Fruit fly (Drosophila melanogaster) whole organism, embryonic: Measurements from ENCODE around the gene CG13113.
A peak's percentile ranks its signal among the peaks of the same experiment; 100 is the strongest.

ENCODE experiments used
- B-H1 ChIP-seq: fragments of 200-800 bp; sonication (Bioruptor generic); IDR thresholded peaks from 3 replicates; pipeline ENCODE4 v1.3.6; 2022; ENCODE audit warnings: missing biosample characterization, missing genetic modification characterization
- CG11695 ChIP-seq: fragments of 200-800 bp; sonication (Bioruptor generic); IDR thresholded peaks from 3 replicates; pipeline ENCODE4 v1.3.6; 2022; ENCODE audit warnings: missing biosample characterization, missing genetic modification characterization
- CG12219 ChIP-seq: fragments of 200-800 bp; sonication (Bioruptor generic); optimal IDR thresholded peaks from 3 replicates; lab custom pipeline; 2018; ENCODE audit warnings: missing biosample characterization, mild to moderate bottlenecking, missing genetic modification characterization
- CG1233 ChIP-seq: fragments of 200-800 bp; sonication (Bioruptor generic); optimal IDR thresholded peaks from 4 replicates; lab custom pipeline; 2018; ENCODE audit warnings: missing biosample characterization, mild to moderate bottlenecking, missing genetic modification characterization
- CG12942 ChIP-seq: fragments of 200-800 bp; sonication (Bioruptor generic); optimal IDR thresholded peaks from 3 replicates; lab custom pipeline; 2016; ENCODE audit warnings: missing biosample characterization, missing genetic modification characterization
- CG14014 ChIP-seq: fragments of 200-800 bp; sonication (Bioruptor generic); IDR thresholded peaks from 2 replicates; pipeline ENCODE4 v1.3.6; 2022; ENCODE audit warnings: missing biosample characterization, missing genetic modification characterization
- CG1529 ChIP-seq: fragments of 200-800 bp; sonication (Bioruptor generic); optimal IDR thresholded peaks from 3 replicates; lab custom pipeline; 2018; ENCODE audit warnings: missing biosample characterization, missing genetic modification characterization
- CG15696 ChIP-seq: fragments of 200-800 bp; sonication (Bioruptor generic); optimal IDR thresholded peaks from 2 replicates; lab custom pipeline; 2019; ENCODE audit warnings: missing biosample characterization, mild to moderate bottlenecking, missing genetic modification characterization, moderate library complexity
- CG17385 ChIP-seq: fragments of 200-800 bp; sonication (Bioruptor generic); optimal IDR thresholded peaks from 3 replicates; lab custom pipeline; 2018; ENCODE audit warnings: missing biosample characterization, mild to moderate bottlenecking, missing genetic modification characterization
- CG17912 ChIP-seq: fragments of 200-800 bp; sonication (Bioruptor generic); optimal IDR thresholded peaks from 2 replicates; lab custom pipeline; 2018; ENCODE audit warnings: missing biosample characterization, mild to moderate bottlenecking, missing genetic modification characterization
- CG2678 ChIP-seq: fragments of 200-800 bp; sonication (Bioruptor generic); optimal IDR thresholded peaks from 3 replicates; lab custom pipeline; 2019; ENCODE audit warnings: missing biosample characterization, mild to moderate bottlenecking, missing genetic modification characterization, moderate library complexity
- CG34376 ChIP-seq: fragments of 200-800 bp; sonication (Bioruptor generic); optimal IDR thresholded peaks from 2 replicates; lab custom pipeline; 2018; ENCODE audit warnings: missing biosample characterization, mild to moderate bottlenecking, missing genetic modification characterization
- CG3847 ChIP-seq: fragments of 200-800 bp; sonication (Bioruptor generic); IDR thresholded peaks from 2 replicates; pipeline ENCODE4 v1.3.6; 2022; ENCODE audit warnings: missing biosample characterization, missing genetic modification characterization
- CG42726 ChIP-seq: fragments of 200-800 bp; sonication (Bioruptor generic); IDR thresholded peaks from 2 replicates; pipeline ENCODE4 v1.3.6; 2022; ENCODE audit warnings: missing biosample characterization, missing genetic modification characterization; ENCODE audit not compliant: partially characterized antibody
- CG4328 ChIP-seq: fragments of 200-800 bp; sonication (Bioruptor generic); optimal IDR thresholded peaks from 3 replicates; lab custom pipeline; 2017; ENCODE audit warnings: missing biosample characterization, missing genetic modification reagents, missing genetic modification characterization
- CG4404 ChIP-seq: fragments of 200-800 bp; sonication (Bioruptor generic); IDR thresholded peaks from 2 replicates; pipeline ENCODE4 v1.3.6; 2022; ENCODE audit warnings: missing biosample characterization, missing genetic modification characterization
- CG6272 ChIP-seq: fragments of 200-800 bp; sonication (Bioruptor generic); IDR thresholded peaks from 2 replicates; pipeline ENCODE4 v1.3.6; 2022; ENCODE audit warnings: missing biosample characterization, missing genetic modification characterization
- CG7745 ChIP-seq: fragments of 200-800 bp; sonication (Bioruptor generic); optimal IDR thresholded peaks from 2 replicates; lab custom pipeline; 2018; ENCODE audit warnings: missing biosample characterization, mild to moderate bottlenecking, missing genetic modification characterization, moderate library complexity
- CG7928 ChIP-seq: fragments of 200-800 bp; sonication (Bioruptor generic); optimal IDR thresholded peaks from 2 replicates; lab custom pipeline; 2017; ENCODE audit warnings: missing biosample characterization, mild to moderate bottlenecking, missing genetic modification characterization
- CG7987 ChIP-seq: fragments of 200-800 bp; sonication (Bioruptor generic); optimal IDR thresholded peaks from 2 replicates; lab custom pipeline; 2018; ENCODE audit warnings: missing biosample characterization, mild to moderate bottlenecking, missing genetic modification characterization, moderate library complexity
- Doc2 ChIP-seq: fragments of 200-800 bp; sonication (Bioruptor generic); IDR thresholded peaks from 2 replicates; pipeline ENCODE4 v1.3.6; 2022; ENCODE audit warnings: missing biosample characterization, missing genetic modification characterization
- Fer3 ChIP-seq: fragments of 200-800 bp; sonication (Bioruptor generic); optimal IDR thresholded peaks from 2 replicates; lab custom pipeline; 2018; ENCODE audit warnings: missing biosample characterization, mild to moderate bottlenecking, missing genetic modification characterization, moderate library complexity
- Gsc ChIP-seq: fragments of 200-800 bp; sonication (Bioruptor generic); IDR thresholded peaks from 2 replicates; pipeline ENCODE4 v1.3.6; 2022; ENCODE audit warnings: missing biosample characterization, missing genetic modification characterization
- Hsf ChIP-seq: fragments of 200-800 bp; sonication (Bioruptor generic); optimal IDR thresholded peaks from 3 replicates; lab custom pipeline; 2016; ENCODE audit warnings: missing biosample characterization, missing genetic modification characterization
- Kr ChIP-seq: fragments of 200-800 bp; sonication (Bioruptor generic); optimal IDR thresholded peaks from 2 replicates; lab custom pipeline; 2017; ENCODE audit warnings: missing biosample characterization, mild to moderate bottlenecking, missing genetic modification characterization
- MESR4 ChIP-seq: fragments of 200-800 bp; sonication (Bioruptor generic); optimal IDR thresholded peaks from 2 replicates; lab custom pipeline; 2018; ENCODE audit warnings: missing biosample characterization, mild to moderate bottlenecking, missing genetic modification characterization, moderate library complexity
- Myb ChIP-seq: fragments of 200-800 bp; sonication (Bioruptor generic); optimal IDR thresholded peaks from 2 replicates; lab custom pipeline; 2016; ENCODE audit warnings: missing biosample characterization, missing genetic modification characterization
- Stat92E ChIP-seq, 3 experiments: fragments of >200 bp in 2 of 3; fragments of 200-800 bp in 1 of 3; sonication (Bioruptor generic) in 1 of 3; optimal IDR thresholded peaks; 2 replicates each; lab custom pipeline; 2017 to 2019; ENCODE audit warnings: missing biosample characterization in 3 of 3, missing genetic modification characterization in 3 of 3, mild to moderate bottlenecking in 1 of 3, moderate library complexity in 1 of 3
- Tbp ChIP-seq: fragments of >200 bp; optimal IDR thresholded peaks from 2 replicates; lab custom pipeline; 2018; ENCODE audit warnings: missing biosample characterization, missing genetic modification characterization
- aop ChIP-seq: fragments of 200-800 bp; sonication (Bioruptor generic); IDR thresholded peaks from 2 replicates; pipeline ENCODE4 v1.3.6; 2022; ENCODE audit warnings: missing biosample characterization, missing genetic modification characterization
- ara ChIP-seq: fragments of 200-800 bp; sonication (Bioruptor generic); IDR thresholded peaks from 2 replicates; pipeline ENCODE4 v1.3.6; 2022; ENCODE audit warnings: missing biosample characterization, missing genetic modification characterization
- bowl ChIP-seq: fragments of 200-800 bp; sonication (Bioruptor generic); IDR thresholded peaks from 2 replicates; pipeline ENCODE4 v1.3.6; 2022; ENCODE audit warnings: missing biosample characterization, missing genetic modification characterization
- caup ChIP-seq: fragments of 200-800 bp; sonication (Bioruptor generic); optimal IDR thresholded peaks from 3 replicates; lab custom pipeline; 2017; ENCODE audit warnings: missing biosample characterization, mild to moderate bottlenecking, missing genetic modification characterization, moderate library complexity; ENCODE audit not compliant: severe bottlenecking
- corto ChIP-seq: fragments of 200-800 bp; sonication (Bioruptor generic); optimal IDR thresholded peaks from 2 replicates; lab custom pipeline; 2016; ENCODE audit warnings: missing biosample characterization, mild to moderate bottlenecking, missing genetic modification characterization, moderate library complexity
- dysf ChIP-seq: fragments of 200-800 bp; sonication (Bioruptor generic); IDR thresholded peaks from 3 replicates; pipeline ENCODE4 v1.3.6; 2022; ENCODE audit warnings: missing biosample characterization, missing genetic modification characterization
- gsb ChIP-seq: fragments of 200-800 bp; sonication (Bioruptor generic); IDR thresholded peaks from 2 replicates; pipeline ENCODE4 v1.3.6; 2022; ENCODE audit warnings: missing biosample characterization, missing genetic modification characterization
- pan ChIP-seq, 4 experiments: fragments of >200 bp in 3 of 4; fragments of 200-800 bp in 1 of 4; sonication (Bioruptor generic) in 1 of 4; optimal IDR thresholded peaks in 3 of 4; IDR thresholded peaks in 1 of 4; 2 replicates each; pipeline versions ENCODE4 v1.3.6 to Lab custom; 2017 to 2022; ENCODE audit warnings: missing biosample characterization in 2 of 4, missing genetic modification characterization in 2 of 4, mixed read lengths in 1 of 4
- phol ChIP-seq: fragments of 200-800 bp; sonication (Bioruptor generic); optimal IDR thresholded peaks from 3 replicates; lab custom pipeline; 2018; ENCODE audit warnings: missing biosample characterization, mild to moderate bottlenecking, missing genetic modification characterization, moderate library complexity
- pros ChIP-seq: fragments of 200-800 bp; sonication (Bioruptor generic); optimal IDR thresholded peaks from 3 replicates; lab custom pipeline; 2019; ENCODE audit warnings: missing biosample characterization, mild to moderate bottlenecking, missing genetic modification characterization, moderate library complexity
- ranshi ChIP-seq: fragments of 200-800 bp; sonication (Bioruptor generic); IDR thresholded peaks from 2 replicates; pipeline ENCODE4 v1.3.6; 2022; ENCODE audit warnings: missing biosample characterization, missing genetic modification characterization
- run ChIP-seq: fragments of 200-800 bp; sonication (Bioruptor generic); optimal IDR thresholded peaks from 3 replicates; lab custom pipeline; 2018; ENCODE audit warnings: missing biosample characterization, mild to moderate bottlenecking, missing genetic modification characterization
- scrt ChIP-seq: fragments of 200-800 bp; sonication (Bioruptor generic); optimal IDR thresholded peaks from 2 replicates; lab custom pipeline; 2018; ENCODE audit warnings: missing biosample characterization, mild to moderate bottlenecking, missing genetic modification characterization, moderate library complexity
- so ChIP-seq: fragments of 200-800 bp; sonication (Bioruptor generic); IDR thresholded peaks from 3 replicates; pipeline ENCODE4 v1.3.6; 2022; ENCODE audit warnings: missing biosample characterization, missing genetic modification characterization
- tll ChIP-seq, 2 experiments: fragments of 200-800 bp in 1 of 2; fragments of >200 bp in 1 of 2; sonication (Bioruptor generic) in 1 of 2; optimal IDR thresholded peaks; 2 replicates each; lab custom pipeline; 2017 to 2019; ENCODE audit warnings: missing biosample characterization in 2 of 2, missing genetic modification characterization in 2 of 2, mild to moderate bottlenecking in 1 of 2, moderate library complexity in 1 of 2
- tna ChIP-seq: fragments of 200-800 bp; sonication (Bioruptor generic); IDR thresholded peaks from 2 replicates; pipeline ENCODE4 v1.3.6; 2022; ENCODE audit warnings: missing biosample characterization, missing genetic modification characterization; ENCODE audit not compliant: partially characterized antibody
- ttk ChIP-seq: fragments of 200-800 bp; sonication (Bioruptor generic); IDR thresholded peaks from 2 replicates; pipeline ENCODE4 v2.1.2; 2022; ENCODE audit warnings: missing biosample characterization, missing genetic modification characterization
- tx ChIP-seq: fragments of 200-800 bp; sonication (Bioruptor generic); optimal IDR thresholded peaks from 2 replicates; lab custom pipeline; 2016; ENCODE audit warnings: missing biosample characterization, missing genetic modification characterization
- unpg ChIP-seq: fragments of 200-800 bp; sonication (Bioruptor generic); optimal IDR thresholded peaks from 3 replicates; lab custom pipeline; 2018; ENCODE audit warnings: missing biosample characterization, mild to moderate bottlenecking, missing genetic modification characterization, moderate library complexity
- vfl ChIP-seq: fragments of 200-800 bp; sonication (Bioruptor generic); optimal IDR thresholded peaks from 2 replicates; lab custom pipeline; 2016; ENCODE audit warnings: missing biosample characterization, missing genetic modification characterization
- zf30C ChIP-seq: fragments of 200-800 bp; sonication (Bioruptor generic); optimal IDR thresholded peaks from 3 replicates; lab custom pipeline; 2018; ENCODE audit warnings: missing biosample characterization, mild to moderate bottlenecking, missing genetic modification characterization

Gene CG13113

dm6 chr2L:9509653-9510052, 34.3 kb upstream of the CG13113 start (continued):
- TF ChIP-seq CG14014 (GFP tag; lab: Robert Waterston, UW) (no peak; the same call in 1 of the 2 replicates), CG6272 (GFP tag; lab: Robert Waterston, UW) (no peak), CG7745 (tag; lab: Kevin White, UChicago) (no peak), scrt (GFP tag; lab: Kevin White, UChicago) (peak; percentile 35), Stat92E (GFP tag; optimal IDR thresholded peaks at IDR 0.05; lab: Kevin White, UChicago) (no peak), ara (GFP tag; lab: Robert Waterston, UW) (no peak), aop (GFP tag; lab: Robert Waterston, UW) (no peak), tna (no peak), CG3847 (GFP tag; lab: Robert Waterston, UW) (0 out of 2 replicates have a peak, but pooled peaks have one; percentile 24), ttk (GFP tag; lab: Robert Waterston, UW) (no peak), run (tag; lab: Kevin White, UChicago) (no peak), CG2678 (tag; lab: Kevin White, UChicago) (peak; percentile 54), gsb (GFP tag; lab: Robert Waterston, UW) (0 out of 2 replicates have a peak, but pooled peaks have one; percentile 30), MESR4 (GFP tag; lab: Kevin White, UChicago) (no peak), tll (GFP tag; optimal IDR thresholded peaks at IDR 0.05; lab: Kevin White, UChicago) (no peak), pros (no peak), bowl (GFP tag; lab: Robert Waterston, UW) (no peak), B-H1 (no peak), CG34376 (GFP tag; lab: Kevin White, UChicago) (peak; percentile 26), Doc2 (no peak), CG17912 (GFP tag; lab: Kevin White, UChicago) (no peak), pan (optimal IDR thresholded peaks at IDR 0.05; lab: Kevin White, UChicago) (no peak), pan (GFP tag; optimal IDR thresholded peaks at IDR 0.05 in 1 of 2, IDR thresholded peaks at IDR 0.05 in 1 of 2) (peak in 1 of 2 experiments; percentile 5), Gsc (no peak), ranshi (GFP tag; lab: Robert Waterston, UW) (0 out of 2 replicates have a peak, but pooled peaks have one; percentile 9), CG7987 (GFP tag; lab: Kevin White, UChicago) (peak; percentile 48), Kr (GFP tag; lab: Kevin White, UChicago) (no peak), so (GFP tag; lab: Robert Waterston, UW) (0 out of 3 replicates have a peak, but pooled peaks have one; percentile 57), unpg (GFP tag; lab: Kevin White, UChicago) (no peak), Fer3 (tag; lab: Kevin White, UChicago) (peak; percentile 21), CG7928 (GFP tag; lab: Kevin White, UChicago) (no peak), CG1529 (GFP tag; lab: Kevin White, UChicago) (no peak), CG42726 (GFP tag; lab: Robert Waterston, UW) (no peak), Tbp (GFP tag; lab: Kevin White, UChicago) (no peak), CG4404 (no peak), vfl (GFP tag; lab: Kevin White, UChicago) (no peak), CG11695 (GFP tag; lab: Robert Waterston, UW) (0 out of 3 replicates have a peak, but pooled peaks have one; percentile 6), Myb (GFP tag; lab: Kevin White, UChicago) (no peak), CG15696 (tag; lab: Kevin White, UChicago) (no peak), Hsf (GFP tag; lab: Kevin White, UChicago) (no peak), zf30C (GFP tag; lab: Kevin White, UChicago) (no peak), CG12942 (GFP tag; lab: Kevin White, UChicago) (no peak), dysf (GFP tag; lab: Robert Waterston, UW) (no peak), caup (peak; percentile 60), phol (tag; lab: Kevin White, UChicago) (no peak), CG12219 (GFP tag; lab: Kevin White, UChicago) (peak; percentile 4), tx (no peak), CG1233 (GFP tag; lab: Kevin White, UChicago) (peak; percentile 7), corto (no peak), CG17385 (GFP tag; lab: Kevin White, UChicago) (no peak), CG4328 (GFP tag; lab: Kevin White, UChicago) (peak; percentile 4)
